Worm (Caenorhabditis elegans) whole organism, early embryonic: ENCODE results near the gene nlp-101.

ENCODE experiments used
- B0310.2 ChIP-seq: sonication (generic microtip); optimal IDR thresholded peaks from 2 replicates; lab custom pipeline; 2016; ENCODE audit warnings: mild to moderate bottlenecking, missing genetic modification characterization, missing compliant biosample characterization
- F13C5.2 ChIP-seq: sonication (generic microtip); optimal IDR thresholded peaks from 2 replicates; lab custom pipeline; 2017; ENCODE audit warnings: mild to moderate bottlenecking, missing genetic modification characterization, inconsistent platforms, missing compliant biosample characterization
- aly-1 ChIP-seq: sonication (generic microtip); optimal IDR thresholded peaks from 2 replicates; lab custom pipeline; 2016; ENCODE audit warnings: missing genetic modification characterization, missing compliant biosample characterization
- ama-1 ChIP-seq: fragments of 150-350 bp; optimal IDR thresholded peaks from 2 replicates; lab custom pipeline; 2014
- ceh-13 ChIP-seq: fragments of 200-800 bp; sonication (Bioruptor generic); optimal IDR thresholded peaks from 2 replicates; lab custom pipeline; 2018; ENCODE audit warnings: mild to moderate bottlenecking, missing genetic modification characterization, missing compliant biosample characterization
- ceh-36 ChIP-seq: sonication (generic microtip); optimal IDR thresholded peaks from 2 replicates; lab custom pipeline; 2016; ENCODE audit warnings: missing genetic modification characterization, inconsistent platforms, missing compliant biosample characterization
- ets-7 ChIP-seq: sonication (generic microtip); optimal IDR thresholded peaks from 2 replicates; lab custom pipeline; 2016; ENCODE audit warnings: missing genotype, missing genetic modification characterization, missing compliant biosample characterization
- flt-1 ChIP-seq: fragments of 200-800 bp; sonication (Bioruptor generic); IDR thresholded peaks from 2 replicates; pipeline ENCODE4 v1.3.6; 2022; ENCODE audit warnings: missing genetic modification characterization, missing compliant biosample characterization
- hmbx-1 ChIP-seq: sonication (generic microtip); optimal IDR thresholded peaks from 2 replicates; lab custom pipeline; 2016; ENCODE audit warnings: mild to moderate bottlenecking, missing genetic modification characterization, missing compliant biosample characterization
- hmg-4 ChIP-seq: fragments of 200-800 bp; sonication (Bioruptor generic); optimal IDR thresholded peaks from 2 replicates; lab custom pipeline; 2018; ENCODE audit warnings: mild to moderate bottlenecking, missing genetic modification characterization, missing compliant biosample characterization
- hnd-1 ChIP-seq: sonication (generic microtip); optimal IDR thresholded peaks from 2 replicates; lab custom pipeline; 2016; ENCODE audit warnings: missing genetic modification characterization, missing compliant biosample characterization
- pes-1 ChIP-seq: fragments of 200-800 bp; sonication (Bioruptor generic); IDR thresholded peaks from 2 replicates; pipeline ENCODE4 v1.3.6; 2022; ENCODE audit warnings: missing genetic modification reagents, missing genetic modification characterization, missing compliant biosample characterization
- scrt-1 ChIP-seq: fragments of 200-800 bp; sonication (Bioruptor generic); IDR thresholded peaks from 2 replicates; pipeline ENCODE4 v1.3.6; 2022; ENCODE audit warnings: missing genetic modification characterization, missing compliant biosample characterization
- sea-1 ChIP-seq: fragments of 200-800 bp; sonication (Bioruptor generic); conservative IDR thresholded peaks from 2 replicates; pipeline ENCODE4 v1.3.6; 2022; ENCODE audit warnings: missing genetic modification characterization, missing compliant biosample characterization
- tbx-11 ChIP-seq: fragments of 200-800 bp; sonication (Bioruptor generic); IDR thresholded peaks from 2 replicates; pipeline ENCODE4 v1.3.6; 2022; ENCODE audit warnings: missing genetic modification characterization, missing compliant biosample characterization
- tbx-37 ChIP-seq: fragments of 200-800 bp; sonication (Bioruptor generic); conservative IDR thresholded peaks from 2 replicates; pipeline ENCODE4 v1.3.6; 2022; ENCODE audit warnings: missing genetic modification reagents, missing genetic modification characterization, missing compliant biosample characterization
- tra-4 ChIP-seq: sonication (generic microtip); optimal IDR thresholded peaks from 2 replicates; lab custom pipeline; 2017; ENCODE audit warnings: missing genetic modification characterization, missing compliant biosample characterization

Gene nlp-101

ce11 chrX:7839989-7840388 is 1.3 kb downstream of the nlp-101 start:
- TF ChIP-seq scrt-1 (no peak), tbx-37 (no peak), hmg-4 (GFP tag; lab: Kevin White, UChicago) (no peak), tra-4 (tag; lab: Kevin White, UChicago) (no peak), hnd-1 (no peak), B0310.2 (tag; lab: Kevin White, UChicago) (no peak), ama-1 (lab: Kevin White, UChicago) (no peak), ceh-13 (GFP tag; lab: Kevin White, UChicago) (no peak), tbx-11 (no peak), pes-1 (GFP tag; lab: Robert Waterston, UW) (no peak), ceh-36 (tag; lab: Kevin White, UChicago) (no peak), hmbx-1 (tag; lab: Kevin White, UChicago) (no peak), flt-1 (GFP tag; lab: Robert Waterston, UW) (no peak), sea-1 (no peak), F13C5.2 (tag; lab: Kevin White, UChicago) (no peak), aly-1 (tag; lab: Kevin White, UChicago) (no peak), ets-7 (tag; lab: Kevin White, UChicago) (no peak)

- no peak for TF ChIP-seq scrt-1
- no peak for TF ChIP-seq hnd-1
- TF ChIP-seq ama-1 (lab: Kevin White, UChicago): no peak
- TF ChIP-seq F13C5.2 (tag; lab: Kevin White, UChicago): no peak
- no peak for TF ChIP-seq ets-7 (tag; lab: Kevin White, UChicago)
- no peak for TF ChIP-seq aly-1 (tag; lab: Kevin White, UChicago)
- TF ChIP-seq sea-1: no peak
- TF ChIP-seq hmg-4 (GFP tag; lab: Kevin White, UChicago): no peak
- TF ChIP-seq tbx-11: no peak
- TF ChIP-seq hmbx-1 (tag; lab: Kevin White, UChicago): no peak
- no peak for TF ChIP-seq pes-1 (GFP tag; lab: Robert Waterston, UW)
- TF ChIP-seq tbx-37: no peak
- TF ChIP-seq flt-1 (GFP tag; lab: Robert Waterston, UW): no peak
- no peak for TF ChIP-seq B0310.2 (tag; lab: Kevin White, UChicago)
- TF ChIP-seq tra-4 (tag; lab: Kevin White, UChicago): no peak
- TF ChIP-seq ceh-36 (tag; lab: Kevin White, UChicago): no peak
Measured at ce11 chrX:7842241-7842640, 3.6 kb downstream of the nlp-101 start, which contains the start of gene idpp-11. TSS of gene idpp-11 (plus strand) at chrX:7842541.

ce11 chrX:7847413-7847812 is 8.7 kb downstream of the nlp-101 start, which contains the start of gene C54D2.6:
TSS of gene C54D2.6 (minus strand) at chrX:7847513.
- TF ChIP-seq pes-1 (GFP tag; lab: Robert Waterston, UW) (no peak), hmbx-1 (tag; lab: Kevin White, UChicago) (no peak), scrt-1 (no peak), ceh-36 (tag; lab: Kevin White, UChicago) (no peak), ets-7 (tag; lab: Kevin White, UChicago) (no peak), F13C5.2 (tag; lab: Kevin White, UChicago) (no peak), sea-1 (no peak), tbx-37 (no peak), hmg-4 (GFP tag; lab: Kevin White, UChicago) (no peak), tra-4 (tag; lab: Kevin White, UChicago) (no peak), hnd-1 (no peak), tbx-11 (no peak), ceh-13 (GFP tag; lab: Kevin White, UChicago) (no peak)

- TF ChIP-seq scrt-1: no peak
- TF ChIP-seq sea-1: no peak
- no peak for TF ChIP-seq ets-7 (tag; lab: Kevin White, UChicago)
Measured at ce11 chrX:7866493-7866892, 27.8 kb downstream of the nlp-101 start.

ce11 chrX:7867307-7867706 is 28.6 kb downstream of the nlp-101 start:
- no peak for TF ChIP-seq tbx-11
- TF ChIP-seq tra-4 (tag; lab: Kevin White, UChicago): no peak
- no peak for TF ChIP-seq tbx-37
- TF ChIP-seq ceh-13 (GFP tag; lab: Kevin White, UChicago): no peak
- no peak for TF ChIP-seq flt-1 (GFP tag; lab: Robert Waterston, UW)
- TF ChIP-seq hmg-4 (GFP tag; lab: Kevin White, UChicago): no peak
- no peak for TF ChIP-seq ama-1 (lab: Kevin White, UChicago)
- no peak for TF ChIP-seq hnd-1
- TF ChIP-seq aly-1 (tag; lab: Kevin White, UChicago): no peak
- TF ChIP-seq F13C5.2 (tag; lab: Kevin White, UChicago): no peak
- no peak for TF ChIP-seq sea-1
- TF ChIP-seq ceh-36 (tag; lab: Kevin White, UChicago): no peak
- no peak for TF ChIP-seq ets-7 (tag; lab: Kevin White, UChicago)
- no peak for TF ChIP-seq B0310.2 (tag; lab: Kevin White, UChicago)
- TF ChIP-seq hmbx-1 (tag; lab: Kevin White, UChicago): no peak
- no peak for TF ChIP-seq scrt-1
- no peak for TF ChIP-seq pes-1 (GFP tag; lab: Robert Waterston, UW)

ce11 chrX:7873350-7873749 is 34.7 kb downstream of the nlp-101 start:
- no peak for TF ChIP-seq B0310.2 (tag; lab: Kevin White, UChicago)
- no peak for TF ChIP-seq aly-1 (tag; lab: Kevin White, UChicago)
- TF ChIP-seq sea-1: no peak
- no peak for TF ChIP-seq hnd-1
- no peak for TF ChIP-seq ets-7 (tag; lab: Kevin White, UChicago)
- no peak for TF ChIP-seq ama-1 (lab: Kevin White, UChicago)
- no peak for TF ChIP-seq tbx-11
- no peak for TF ChIP-seq hmbx-1 (tag; lab: Kevin White, UChicago)
- no peak for TF ChIP-seq pes-1 (GFP tag; lab: Robert Waterston, UW)
- no peak for TF ChIP-seq hmg-4 (GFP tag; lab: Kevin White, UChicago)
- TF ChIP-seq flt-1 (GFP tag; lab: Robert Waterston, UW): no peak
- TF ChIP-seq ceh-36 (tag; lab: Kevin White, UChicago): no peak
- no peak for TF ChIP-seq tbx-37
- no peak for TF ChIP-seq F13C5.2 (tag; lab: Kevin White, UChicago)
- no peak for TF ChIP-seq tra-4 (tag; lab: Kevin White, UChicago)
- no peak for TF ChIP-seq scrt-1
- TF ChIP-seq ceh-13 (GFP tag; lab: Kevin White, UChicago): no peak

- TF ChIP-seq aly-1 (tag; lab: Kevin White, UChicago) (no peak), ceh-36 (tag; lab: Kevin White, UChicago) (no peak), tra-4 (tag; lab: Kevin White, UChicago) (no peak), pes-1 (GFP tag; lab: Robert Waterston, UW) (no peak), tbx-37 (no peak)
Measured at ce11 chrX:7875854-7876253, 37.2 kb downstream of the nlp-101 start, which contains the start of gene cca-1. TSS of gene cca-1 (minus strand) at chrX:7875954.
